Worm (Caenorhabditis elegans) whole organism, early embryonic: ENCODE measurements around the gene mif-2.

Experiments used
- ceh-13 ChIP-seq: fragments of 200-800 bp; sonication (Bioruptor generic); optimal IDR thresholded peaks from 2 replicates; lab custom pipeline; 2018; ENCODE audit warnings: mild to moderate bottlenecking, missing genetic modification characterization, missing compliant biosample characterization
- ets-7 ChIP-seq: sonication (generic microtip); optimal IDR thresholded peaks from 2 replicates; lab custom pipeline; 2016; ENCODE audit warnings: missing genotype, missing genetic modification characterization, missing compliant biosample characterization
- flt-1 ChIP-seq: fragments of 200-800 bp; sonication (Bioruptor generic); IDR thresholded peaks from 2 replicates; pipeline ENCODE4 v1.3.6; 2022; ENCODE audit warnings: missing genetic modification characterization, missing compliant biosample characterization

DNA sequence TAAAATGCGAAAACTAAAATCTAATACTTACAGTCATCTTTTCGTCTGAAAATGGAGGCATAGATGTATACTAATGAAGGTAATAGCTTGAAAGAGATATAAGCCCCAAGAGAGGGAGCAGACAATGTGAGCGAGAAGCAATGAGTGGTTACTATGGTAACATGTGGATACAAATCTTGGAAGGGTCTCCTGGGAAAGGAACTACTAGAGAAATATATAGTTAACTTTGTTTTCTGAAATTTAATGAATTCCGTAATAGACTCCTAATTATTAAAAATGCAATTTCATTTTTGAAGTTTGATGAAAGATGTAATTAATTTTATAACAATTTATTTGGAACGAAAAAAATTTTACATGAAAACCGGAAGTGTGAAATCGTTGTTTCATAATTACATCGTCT, 50.9 kb downstream of the mif-2 start, which contains the start of gene osm-6:
- no peak for TF ChIP-seq ets-7 (tag; lab: Kevin White, UChicago)
- TF ChIP-seq flt-1 (GFP tag; lab: Robert Waterston, UW), result no peak
- no peak for TF ChIP-seq ceh-13
